Worm (Caenorhabditis elegans) whole organism, early embryonic: ENCODE measurements around the gene str-262.

Experiments
- B0310.2 ChIP-seq: sonication (generic microtip); optimal IDR thresholded peaks from 2 replicates; lab custom pipeline; 2016; ENCODE audit warnings: mild to moderate bottlenecking, missing genetic modification characterization, missing compliant biosample characterization
- F13C5.2 ChIP-seq: sonication (generic microtip); optimal IDR thresholded peaks from 2 replicates; lab custom pipeline; 2017; ENCODE audit warnings: mild to moderate bottlenecking, missing genetic modification characterization, inconsistent platforms, missing compliant biosample characterization
- aly-1 ChIP-seq: sonication (generic microtip); optimal IDR thresholded peaks from 2 replicates; lab custom pipeline; 2016; ENCODE audit warnings: missing genetic modification characterization, missing compliant biosample characterization
- ama-1 ChIP-seq: fragments of 150-350 bp; optimal IDR thresholded peaks from 2 replicates; lab custom pipeline; 2014
- ceh-13 ChIP-seq: fragments of 200-800 bp; sonication (Bioruptor generic); optimal IDR thresholded peaks from 2 replicates; lab custom pipeline; 2018; ENCODE audit warnings: mild to moderate bottlenecking, missing genetic modification characterization, missing compliant biosample characterization
- ceh-36 ChIP-seq: sonication (generic microtip); optimal IDR thresholded peaks from 2 replicates; lab custom pipeline; 2016; ENCODE audit warnings: missing genetic modification characterization, inconsistent platforms, missing compliant biosample characterization
- ets-7 ChIP-seq: sonication (generic microtip); optimal IDR thresholded peaks from 2 replicates; lab custom pipeline; 2016; ENCODE audit warnings: missing genotype, missing genetic modification characterization, missing compliant biosample characterization
- flt-1 ChIP-seq: fragments of 200-800 bp; sonication (Bioruptor generic); IDR thresholded peaks from 2 replicates; pipeline ENCODE4 v1.3.6; 2022; ENCODE audit warnings: missing genetic modification characterization, missing compliant biosample characterization
- hmbx-1 ChIP-seq: sonication (generic microtip); optimal IDR thresholded peaks from 2 replicates; lab custom pipeline; 2016; ENCODE audit warnings: mild to moderate bottlenecking, missing genetic modification characterization, missing compliant biosample characterization
- hmg-4 ChIP-seq: fragments of 200-800 bp; sonication (Bioruptor generic); optimal IDR thresholded peaks from 2 replicates; lab custom pipeline; 2018; ENCODE audit warnings: mild to moderate bottlenecking, missing genetic modification characterization, missing compliant biosample characterization
- hnd-1 ChIP-seq: sonication (generic microtip); optimal IDR thresholded peaks from 2 replicates; lab custom pipeline; 2016; ENCODE audit warnings: missing genetic modification characterization, missing compliant biosample characterization
- pes-1 ChIP-seq: fragments of 200-800 bp; sonication (Bioruptor generic); IDR thresholded peaks from 2 replicates; pipeline ENCODE4 v1.3.6; 2022; ENCODE audit warnings: missing genetic modification reagents, missing genetic modification characterization, missing compliant biosample characterization
- scrt-1 ChIP-seq: fragments of 200-800 bp; sonication (Bioruptor generic); IDR thresholded peaks from 2 replicates; pipeline ENCODE4 v1.3.6; 2022; ENCODE audit warnings: missing genetic modification characterization, missing compliant biosample characterization
- sea-1 ChIP-seq: fragments of 200-800 bp; sonication (Bioruptor generic); conservative IDR thresholded peaks from 2 replicates; pipeline ENCODE4 v1.3.6; 2022; ENCODE audit warnings: missing genetic modification characterization, missing compliant biosample characterization
- tbx-11 ChIP-seq: fragments of 200-800 bp; sonication (Bioruptor generic); IDR thresholded peaks from 2 replicates; pipeline ENCODE4 v1.3.6; 2022; ENCODE audit warnings: missing genetic modification characterization, missing compliant biosample characterization
- tbx-37 ChIP-seq: fragments of 200-800 bp; sonication (Bioruptor generic); conservative IDR thresholded peaks from 2 replicates; pipeline ENCODE4 v1.3.6; 2022; ENCODE audit warnings: missing genetic modification reagents, missing genetic modification characterization, missing compliant biosample characterization
- tra-4 ChIP-seq: sonication (generic microtip); optimal IDR thresholded peaks from 2 replicates; lab custom pipeline; 2017; ENCODE audit warnings: missing genetic modification characterization, missing compliant biosample characterization

str-262 gene

ce11 chrV:724946-725806 lies 27.4 kb downstream of the str-262 start:
- TF ChIP-seq hmbx-1 (tag; lab: Kevin White, UChicago) (no peak), aly-1 (tag; lab: Kevin White, UChicago) (no peak), pes-1 (GFP tag; lab: Robert Waterston, UW) (no peak), scrt-1 (GFP tag; lab: Robert Waterston, UW) (no peak), ceh-36 (tag; lab: Kevin White, UChicago) (no peak), ets-7 (tag; lab: Kevin White, UChicago) (no peak), B0310.2 (tag; lab: Kevin White, UChicago) (no peak), hnd-1 (tag; lab: Kevin White, UChicago) (no peak), ama-1 (lab: Kevin White, UChicago) (no peak), tra-4 (tag; lab: Kevin White, UChicago) (no peak), tbx-37 (no peak)

ce11 chrV:724470-724890 lies 28.1 kb downstream of the str-262 start:
- TF ChIP-seq sea-1 (GFP tag; lab: Robert Waterston, UW) (no peak), hmbx-1 (tag; lab: Kevin White, UChicago) (no peak), flt-1 (GFP tag; lab: Robert Waterston, UW) (no peak), hnd-1 (tag; lab: Kevin White, UChicago) (no peak), scrt-1 (GFP tag; lab: Robert Waterston, UW) (no peak), ceh-13 (GFP tag; lab: Kevin White, UChicago) (no peak), B0310.2 (tag; lab: Kevin White, UChicago) (no peak), aly-1 (tag; lab: Kevin White, UChicago) (no peak), ets-7 (tag; lab: Kevin White, UChicago) (no peak), pes-1 (GFP tag; lab: Robert Waterston, UW) (no peak; the same call in 1 of the 2 replicates)

DNA sequence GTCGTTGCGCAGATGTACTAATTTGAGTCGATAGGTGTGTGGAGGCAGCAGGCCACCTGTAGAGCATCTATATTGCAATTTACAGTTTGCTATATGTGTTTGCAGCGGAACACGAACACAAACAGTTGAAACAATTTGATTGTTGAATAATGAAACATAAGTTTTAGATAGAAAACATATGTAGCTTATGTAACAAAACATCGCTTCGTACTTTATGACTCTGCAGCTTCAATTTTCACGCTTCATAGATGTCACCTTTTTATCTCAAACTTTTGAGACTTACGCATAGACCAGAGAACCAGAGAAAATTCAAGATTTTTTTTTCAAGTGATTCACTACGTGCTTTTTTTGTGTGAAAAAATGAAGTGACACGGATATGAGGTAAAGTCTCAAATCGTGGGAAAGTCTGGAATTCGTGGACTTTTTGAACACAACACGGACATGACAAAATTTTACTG lies 28.7 kb downstream of the str-262 start, which contains the start of gene fbxb-72:
Gene fbxb-72, minus strand, starts transcription at position 58 of the 458 bp plus-strand sequence.
- TF ChIP-seq ama-1 (lab: Kevin White, UChicago) = no peak
- no peak for TF ChIP-seq scrt-1 (GFP tag; lab: Robert Waterston, UW)
- no peak for TF ChIP-seq tbx-11 (GFP tag; lab: Robert Waterston, UW)
- no peak for TF ChIP-seq pes-1 (GFP tag; lab: Robert Waterston, UW)
- TF ChIP-seq sea-1 (GFP tag; lab: Robert Waterston, UW) = no peak
- no peak for TF ChIP-seq ceh-36 (tag; lab: Kevin White, UChicago)
- no peak for TF ChIP-seq tbx-37
- TF ChIP-seq F13C5.2 (tag; lab: Kevin White, UChicago) = no peak
- no peak for TF ChIP-seq hmbx-1 (tag; lab: Kevin White, UChicago)
- TF ChIP-seq hmg-4 (GFP tag; lab: Kevin White, UChicago) = no peak
- no peak for TF ChIP-seq ceh-13 (GFP tag; lab: Kevin White, UChicago)
- no peak for TF ChIP-seq B0310.2 (tag; lab: Kevin White, UChicago)
- no peak for TF ChIP-seq flt-1 (GFP tag; lab: Robert Waterston, UW)
- TF ChIP-seq hnd-1 (tag; lab: Kevin White, UChicago) = no peak
- no peak for TF ChIP-seq aly-1 (tag; lab: Kevin White, UChicago)
- TF ChIP-seq ets-7 (tag; lab: Kevin White, UChicago) = no peak

ce11 chrV:722889-723288 lies 29.7 kb downstream of the str-262 start:
- TF ChIP-seq tra-4 (tag; lab: Kevin White, UChicago) (no peak), tbx-37 (no peak), sea-1 (GFP tag; lab: Robert Waterston, UW) (no peak), pes-1 (GFP tag; lab: Robert Waterston, UW) (no peak), B0310.2 (tag; lab: Kevin White, UChicago) (no peak)

- TF ChIP-seq hmbx-1 (tag; lab: Kevin White, UChicago) = no peak
- TF ChIP-seq sea-1 (GFP tag; lab: Robert Waterston, UW) = no peak
- no peak for TF ChIP-seq hnd-1 (tag; lab: Kevin White, UChicago)
- no peak for TF ChIP-seq ets-7 (tag; lab: Kevin White, UChicago)
- no peak for TF ChIP-seq ceh-36 (tag; lab: Kevin White, UChicago)
- no peak for TF ChIP-seq pes-1 (GFP tag; lab: Robert Waterston, UW)
- TF ChIP-seq hmg-4 (GFP tag; lab: Kevin White, UChicago) = no peak
Observed at ce11 chrV:719731-720130, 32.8 kb downstream of the str-262 start, which contains the start of gene srbc-40. srbc-40 (minus strand) TSS chrV:719831.

- TF ChIP-seq aly-1 (tag; lab: Kevin White, UChicago) (no peak), hnd-1 (tag; lab: Kevin White, UChicago) (no peak), scrt-1 (GFP tag; lab: Robert Waterston, UW) (no peak), ama-1 (lab: Kevin White, UChicago) (no peak), flt-1 (GFP tag; lab: Robert Waterston, UW) (no peak), tra-4 (tag; lab: Kevin White, UChicago) (no peak), ceh-13 (GFP tag; lab: Kevin White, UChicago) (no peak), hmbx-1 (tag; lab: Kevin White, UChicago) (no peak), B0310.2 (tag; lab: Kevin White, UChicago) (no peak), pes-1 (GFP tag; lab: Robert Waterston, UW) (no peak), F13C5.2 (tag; lab: Kevin White, UChicago) (no peak), tbx-37 (no peak), ets-7 (tag; lab: Kevin White, UChicago) (no peak), ceh-36 (tag; lab: Kevin White, UChicago) (no peak), hmg-4 (GFP tag; lab: Kevin White, UChicago) (no peak), tbx-11 (GFP tag; lab: Robert Waterston, UW) (no peak), sea-1 (GFP tag; lab: Robert Waterston, UW) (no peak)
Observed at ce11 chrV:712882-713281, 39.7 kb downstream of the str-262 start, which contains the start of gene cyp-33C11. cyp-33C11 (minus strand) TSS chrV:712982.
